Worm (Caenorhabditis elegans) whole organism, L1 larva: ENCODE data around the gene F26F4.2.
A peak's percentile ranks its signal among the peaks of the same experiment; 100 is the strongest.

Experiments
- C16A3.4 ChIP-seq: fragments of 150-350 bp; optimal IDR thresholded peaks from 2 replicates; lab custom pipeline; 2014; ENCODE audit warnings: missing biosample characterization, missing genetic modification characterization
- C34B4.2 ChIP-seq: sonication (generic microtip); optimal IDR thresholded peaks from 2 replicates; lab custom pipeline; 2017; ENCODE audit warnings: mild to moderate bottlenecking, missing genetic modification characterization, missing compliant biosample characterization
- aha-1 ChIP-seq: fragments of 150-350 bp; optimal IDR thresholded peaks from 2 replicates; lab custom pipeline; 2014; ENCODE audit warnings: missing biosample characterization, missing genetic modification characterization
- blmp-1 ChIP-seq: fragments of 150-350 bp; optimal IDR thresholded peaks from 2 replicates; lab custom pipeline; 2014; ENCODE audit warnings: missing biosample characterization, missing genetic modification characterization
- ceh-8 ChIP-seq: fragments of 200-800 bp; sonication (Bioruptor generic); optimal IDR thresholded peaks from 2 replicates; lab custom pipeline; 2018; ENCODE audit warnings: mild to moderate bottlenecking, missing genetic modification characterization, moderate library complexity, missing compliant biosample characterization
- ceh-82 ChIP-seq, 3 experiments: fragments of 150-350 bp in 1 of 3; sonication (generic microtip) in 2 of 3; optimal IDR thresholded peaks; 2 replicates each; lab custom pipeline; 2014 to 2017; ENCODE audit warnings: missing biosample characterization in 3 of 3, missing genetic modification characterization in 3 of 3
- ceh-88 ChIP-seq: fragments of 200-800 bp; sonication (Bioruptor generic); IDR thresholded peaks from 2 replicates; pipeline ENCODE4 v1.3.6; 2022; ENCODE audit warnings: missing genetic modification characterization, missing compliant biosample characterization
- dpl-1 ChIP-seq, 3 experiments: fragments of 150-350 bp in 2 of 3; sonication (generic microtip) in 1 of 3; optimal IDR thresholded peaks; 2 replicates each; lab custom pipeline; 2014 to 2017; ENCODE audit warnings: missing biosample characterization in 3 of 3, missing genetic modification characterization in 3 of 3, missing genetic modification reagents in 3 of 3
- efl-1 ChIP-seq, 4 experiments: fragments of 150-350 bp; optimal IDR thresholded peaks in 3 of 4; peaks in 1 of 4; 1 replicate in 1 of 4; 2 replicates in 3 of 4; lab custom pipeline; 2014; ENCODE audit warnings: missing biosample characterization in 2 of 4, missing genetic modification characterization in 2 of 4, missing genetic modification reagents in 2 of 4
- egl-13 ChIP-seq: sonication (generic microtip); optimal IDR thresholded peaks from 2 replicates; lab custom pipeline; 2016; ENCODE audit warnings: missing genotype, missing genetic modification reagents, missing genetic modification characterization, missing compliant biosample characterization
- egl-27 ChIP-seq, 2 experiments: fragments of 150-350 bp in 1 of 2; sonication (generic microtip); optimal IDR thresholded peaks; 3 replicates each; lab custom pipeline; 2017 to 2018; ENCODE audit warnings: missing biosample characterization in 2 of 2, missing genetic modification characterization in 2 of 2, missing genetic modification reagents in 2 of 2
- fkh-8 ChIP-seq: sonication (generic microtip); optimal IDR thresholded peaks from 2 replicates; lab custom pipeline; 2016; ENCODE audit warnings: mild to moderate bottlenecking, missing genetic modification characterization, missing compliant biosample characterization
- hlh-4 ChIP-seq: sonication (generic microtip); optimal IDR thresholded peaks from 2 replicates; lab custom pipeline; 2016; ENCODE audit warnings: mild to moderate bottlenecking, missing genetic modification characterization, missing compliant biosample characterization
- isw-1 ChIP-seq: fragments of 200-800 bp; sonication (Bioruptor generic); IDR thresholded peaks from 2 replicates; pipeline ENCODE4 v1.3.6; 2022; ENCODE audit warnings: missing genetic modification characterization, missing compliant biosample characterization
- lin-14 ChIP-seq: fragments of 200-800 bp; sonication (Bioruptor generic); optimal IDR thresholded peaks from 2 replicates; lab custom pipeline; 2018; ENCODE audit warnings: mild to moderate bottlenecking, missing genetic modification characterization, moderate library complexity, missing compliant biosample characterization
- lin-15B ChIP-seq: fragments of 150-350 bp; sonication (generic microtip); optimal IDR thresholded peaks from 3 replicates; lab custom pipeline; 2014; ENCODE audit warnings: missing biosample characterization, missing genetic modification characterization
- lsy-2 ChIP-seq, 2 experiments: fragments of 150-350 bp; optimal IDR thresholded peaks; 2 replicates each; lab custom pipeline; 2014; ENCODE audit warnings: missing biosample characterization in 2 of 2, missing genetic modification characterization in 2 of 2
- mab-9 ChIP-seq: fragments of 200-800 bp; sonication (Bioruptor generic); IDR thresholded peaks from 2 replicates; pipeline ENCODE4 v1.3.6; 2022; ENCODE audit warnings: missing genetic modification reagents, missing genetic modification characterization, missing compliant biosample characterization
- mep-1 ChIP-seq: fragments of 150-350 bp; optimal IDR thresholded peaks from 2 replicates; lab custom pipeline; 2014; ENCODE audit warnings: missing biosample characterization, missing genetic modification characterization
- nhr-12 ChIP-seq: sonication (generic microtip); optimal IDR thresholded peaks from 2 replicates; lab custom pipeline; 2017; ENCODE audit warnings: missing biosample characterization, missing genetic modification characterization
- nhr-19 ChIP-seq: fragments of 200-800 bp; sonication (Bioruptor generic); conservative IDR thresholded peaks from 2 replicates; pipeline ENCODE4 v1.3.6; 2022; ENCODE audit warnings: missing genetic modification characterization, missing compliant biosample characterization
- nhr-71 ChIP-seq: sonication (generic microtip); optimal IDR thresholded peaks from 2 replicates; lab custom pipeline; 2016; ENCODE audit warnings: mild to moderate bottlenecking, missing genetic modification characterization, moderate library complexity, missing compliant biosample characterization
- nhr-85 ChIP-seq: sonication (generic microtip); peaks from one replicate; lab custom pipeline; 2016; ENCODE audit warnings: missing genetic modification characterization, inconsistent platforms, missing compliant biosample characterization
- nhr-90 ChIP-seq: sonication (generic microtip); optimal IDR thresholded peaks from 2 replicates; lab custom pipeline; 2016; ENCODE audit warnings: mild to moderate bottlenecking, missing genetic modification characterization, missing compliant biosample characterization; ENCODE audit not compliant: poor library complexity
- pqm-1 ChIP-seq: sonication (generic microtip); optimal IDR thresholded peaks from 3 replicates; lab custom pipeline; 2017; ENCODE audit warnings: missing biosample characterization, missing genetic modification characterization
- rnt-1 ChIP-seq: sonication (generic microtip); optimal IDR thresholded peaks from 2 replicates; lab custom pipeline; 2016; ENCODE audit warnings: mild to moderate bottlenecking, missing genetic modification characterization, moderate library complexity, missing compliant biosample characterization
- sptf-1 ChIP-seq: fragments of 150-350 bp; optimal IDR thresholded peaks from 2 replicates; lab custom pipeline; 2014; ENCODE audit warnings: missing biosample characterization, missing genetic modification characterization
- tlp-1 ChIP-seq: fragments of 150-350 bp; optimal IDR thresholded peaks from 2 replicates; lab custom pipeline; 2014; ENCODE audit warnings: missing biosample characterization, missing genetic modification characterization
- unc-62 ChIP-seq: fragments of 150-350 bp; optimal IDR thresholded peaks from 2 replicates; lab custom pipeline; 2014; ENCODE audit warnings: missing biosample characterization, missing genetic modification reagents, missing genetic modification characterization
- unc-86 ChIP-seq: sonication (generic microtip); optimal IDR thresholded peaks from 2 replicates; lab custom pipeline; 2016; ENCODE audit warnings: missing genetic modification characterization, missing compliant biosample characterization
- vab-15 ChIP-seq: sonication (generic microtip); optimal IDR thresholded peaks from 2 replicates; lab custom pipeline; 2017; ENCODE audit warnings: missing genotype, mild to moderate bottlenecking, missing genetic modification characterization, missing compliant biosample characterization
- zip-4 ChIP-seq: fragments of 200-800 bp; sonication (Bioruptor generic); optimal IDR thresholded peaks from 2 replicates; lab custom pipeline; 2018; ENCODE audit warnings: mild to moderate bottlenecking, missing genetic modification characterization, moderate library complexity, missing compliant biosample characterization
- ztf-4 ChIP-seq: fragments of 150-350 bp; optimal IDR thresholded peaks from 2 replicates; lab custom pipeline; 2014; ENCODE audit warnings: missing biosample characterization, missing genetic modification characterization

Gene F26F4.2

DNA sequence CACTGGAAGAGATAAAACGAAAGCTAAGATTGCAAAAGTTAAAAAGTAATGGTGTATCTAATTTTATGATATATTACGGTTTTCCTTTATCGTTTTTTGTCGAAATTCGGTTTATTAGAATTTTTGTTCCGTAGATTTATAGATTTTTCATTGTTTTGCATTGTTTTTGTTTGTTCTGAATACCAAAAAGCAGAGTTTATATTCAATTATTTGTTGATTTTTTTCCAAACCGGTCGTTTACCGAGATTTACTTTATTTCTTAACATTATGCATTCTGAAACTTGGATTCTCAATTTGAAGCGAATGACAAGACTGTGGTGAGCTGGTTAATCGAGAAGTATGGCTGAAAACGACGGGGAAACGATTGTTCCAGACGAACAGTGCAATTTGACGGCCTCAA lies 26.0 kb downstream of the F26F4.2 start, which contains the start of gene fsn-1:
Gene fsn-1, plus strand, starts transcription at position 301 of the 400 bp plus-strand sequence.
- TF ChIP-seq mab-9 = no peak
- no peak for TF ChIP-seq tlp-1 (tag; lab: Kevin White, UChicago)
- no peak for TF ChIP-seq dpl-1 (GFP tag; optimal IDR thresholded peaks at IDR 0.05; lab: Kevin White, UChicago)
- no peak for TF ChIP-seq C16A3.4 (tag; lab: Kevin White, UChicago)
- no peak for TF ChIP-seq ztf-4 (tag; lab: Kevin White, UChicago)
- no peak for TF ChIP-seq pqm-1 (tag; lab: Kevin White, UChicago)
- TF ChIP-seq ceh-82 (tag; optimal IDR thresholded peaks at IDR 0.05; lab: Kevin White, UChicago) = no peak
- no peak for TF ChIP-seq lsy-2 (tag; optimal IDR thresholded peaks at IDR 0.05; lab: Kevin White, UChicago)
- no peak for TF ChIP-seq nhr-90 (tag; lab: Kevin White, UChicago)
- no peak for TF ChIP-seq egl-13 (tag; lab: Kevin White, UChicago)
- no peak for TF ChIP-seq lin-15B (tag; lab: Kevin White, UChicago)

DNA sequence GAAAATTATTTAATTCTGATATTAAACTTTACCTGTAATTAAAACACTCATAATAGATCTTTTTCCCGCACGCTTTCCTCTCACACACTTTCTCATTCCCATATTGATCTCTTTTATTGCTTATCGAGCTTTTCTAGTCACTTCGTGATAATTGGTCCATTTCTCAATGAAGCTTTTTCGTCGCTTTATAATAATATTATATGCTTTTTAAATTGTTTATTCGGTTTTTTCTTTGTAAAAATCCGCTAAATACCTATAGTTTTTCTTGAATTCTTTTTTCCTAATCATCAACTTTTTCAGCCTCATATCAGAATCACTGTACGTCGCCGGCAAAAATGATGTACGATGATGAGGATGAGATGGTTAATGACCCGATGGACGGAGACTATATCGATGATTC lies 28.2 kb downstream of the F26F4.2 start, which contains the start of gene rpb-2:
Gene rpb-2, plus strand, starts transcription at position 301 of the 400 bp plus-strand sequence.
- TF ChIP-seq lsy-2 (tag; optimal IDR thresholded peaks at IDR 0.05; lab: Kevin White, UChicago) = no peak
- no peak for TF ChIP-seq efl-1 (optimal IDR thresholded peaks at IDR 0.05; lab: Kevin White, UChicago)
- peak in 1 of 2 experiments; percentile 35 for TF ChIP-seq efl-1 (GFP tag; optimal IDR thresholded peaks at IDR 0.05 in 1 of 2; lab: Kevin White, UChicago)
- TF ChIP-seq hlh-4 (tag; lab: Kevin White, UChicago) = no peak

DNA sequence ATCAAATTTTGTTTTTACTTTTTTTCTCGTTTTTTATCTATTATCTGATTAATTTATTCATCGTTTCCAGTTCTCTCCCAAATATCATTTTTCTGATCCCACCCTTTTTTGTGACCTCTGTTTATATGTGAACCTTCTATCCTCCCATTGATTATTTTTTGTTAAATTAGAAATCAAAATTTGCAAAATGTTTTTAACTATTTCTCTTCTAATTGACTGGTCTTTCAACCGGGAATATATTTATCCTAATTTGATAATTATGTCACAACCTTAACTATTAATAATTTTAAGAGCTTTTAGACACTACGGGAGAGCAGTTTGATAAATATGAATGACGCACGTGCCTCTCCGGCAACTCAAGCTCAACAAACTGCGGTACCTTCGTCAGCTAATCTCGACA lies 33.2 kb downstream of the F26F4.2 start, which contains the start of gene ntl-9:
Gene ntl-9, plus strand, starts transcription at position 301 of the 400 bp plus-strand sequence.
- TF ChIP-seq unc-62 (GFP tag; lab: Kevin White, UChicago) = no peak
- TF ChIP-seq isw-1 (GFP tag; lab: Robert Waterston, UW) = no peak
- TF ChIP-seq egl-27 (tag; optimal IDR thresholded peaks at IDR 0.05; lab: Kevin White, UChicago) = no peak
- no peak for TF ChIP-seq nhr-12 (tag; lab: Kevin White, UChicago)
- no peak for TF ChIP-seq ceh-88 (GFP tag; lab: Robert Waterston, UW)
- no peak for TF ChIP-seq ceh-8
- TF ChIP-seq nhr-19 (GFP tag; lab: Robert Waterston, UW) = no peak

DNA sequence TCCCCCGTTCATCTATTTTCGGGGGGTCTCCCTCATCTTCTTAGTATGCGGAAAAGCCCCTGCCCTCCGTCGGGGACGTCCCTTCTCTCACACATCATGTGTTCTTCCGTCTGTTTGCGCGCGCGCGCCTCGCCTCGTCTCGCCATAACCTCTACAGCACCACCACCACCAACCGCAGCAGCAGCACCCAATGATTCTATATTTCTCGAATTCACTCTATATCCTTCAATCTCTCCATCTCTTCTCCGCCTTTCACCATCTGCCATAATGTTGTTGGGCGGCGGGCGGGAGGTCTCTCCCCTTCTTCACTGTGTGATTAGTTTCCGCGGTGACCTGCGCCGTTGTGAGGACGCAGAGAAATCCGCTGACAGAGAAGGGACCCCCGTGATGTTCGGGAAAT lies 36.3 kb downstream of the F26F4.2 start:
- TF ChIP-seq dpl-1 (GFP tag; optimal IDR thresholded peaks at IDR 0.05; lab: Kevin White, UChicago) (no peak), isw-1 (GFP tag; lab: Robert Waterston, UW) (0 out of 2 replicates have a peak, but pooled peaks have one; percentile 10), nhr-85 (tag; lab: Kevin White, UChicago) (no peak), aha-1 (tag; lab: Kevin White, UChicago) (no peak), lin-14 (GFP tag; lab: Kevin White, UChicago) (peak; percentile 4), sptf-1 (tag; lab: Kevin White, UChicago) (no peak), fkh-8 (tag; lab: Kevin White, UChicago) (no peak), lin-15B (tag; lab: Kevin White, UChicago) (no peak), mep-1 (tag; lab: Kevin White, UChicago) (peak; percentile 2), ceh-82 (tag; optimal IDR thresholded peaks at IDR 0.05; lab: Kevin White, UChicago) (peak in 1 of 3 experiments; percentile 0), unc-86 (tag; lab: Kevin White, UChicago) (peak; percentile 7), nhr-71 (tag; lab: Kevin White, UChicago) (peak; percentile 0)

DNA sequence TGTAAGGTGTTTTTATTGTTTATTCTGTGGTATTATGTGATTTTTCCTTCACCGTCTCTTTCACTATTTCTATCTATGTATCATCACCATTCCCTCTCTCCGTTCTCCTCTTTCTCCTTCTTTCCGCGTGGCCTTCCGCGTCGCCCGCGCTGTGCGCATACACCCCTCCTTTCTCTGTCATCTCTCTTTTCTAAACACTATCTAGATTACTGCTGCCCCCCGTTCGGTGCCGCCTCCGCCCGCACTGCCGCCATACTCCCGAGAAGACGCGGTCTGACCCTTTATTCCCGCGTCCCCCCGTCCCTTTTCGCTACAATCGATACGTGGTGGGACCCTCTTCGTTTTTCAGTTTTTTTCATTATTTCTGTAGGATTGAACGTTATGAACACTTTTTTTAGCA lies 37.6 kb downstream of the F26F4.2 start:
- TF ChIP-seq zip-4 (GFP tag; lab: Kevin White, UChicago) (no peak), rnt-1 (tag; lab: Kevin White, UChicago) (no peak), vab-15 (tag; lab: Kevin White, UChicago) (no peak), blmp-1 (tag; lab: Kevin White, UChicago) (peak; percentile 12), hlh-4 (tag; lab: Kevin White, UChicago) (no peak), C34B4.2 (tag; lab: Kevin White, UChicago) (no peak)
- TF ChIP-seq, all 84 proteins: peak for 1
